Fruit fly (Drosophila melanogaster): Measurements from ENCODE around the gene Frl.

dm6 chr3L:14005627-14006287, 47.3 kb upstream of the Frl start:
- TF ChIP-seq ey (GFP tag; optimal IDR thresholded peaks at IDR 0.05), result no peak
- no peak for TF ChIP-seq h (GFP tag; optimal IDR thresholded peaks at IDR 0.05)
- no peak for TF ChIP-seq Hnf4 (GFP tag; optimal IDR thresholded peaks at IDR 0.05)
- no peak for TF ChIP-seq Dfd (GFP tag; optimal IDR thresholded peaks at IDR 0.05)
- no peak for TF ChIP-seq lola (GFP tag; optimal IDR thresholded peaks at IDR 0.05)
- TF ChIP-seq br (GFP tag; optimal IDR thresholded peaks at IDR 0.05), result no peak
- TF ChIP-seq OdsH (GFP tag; optimal IDR thresholded peaks at IDR 0.05), result no peak
- no peak for TF ChIP-seq dmrt93B (GFP tag; optimal IDR thresholded peaks at IDR 0.05)
- no peak for TF ChIP-seq usp (GFP tag; optimal IDR thresholded peaks at IDR 0.05)
- TF ChIP-seq woc (GFP tag; optimal IDR thresholded peaks at IDR 0.05), result no peak

Measured in whole organism, wandering third instar larva.